Worm (Caenorhabditis elegans) whole organism, young adult: Measurements from ENCODE around the gene osm-1.

Experiments used
- B0261.1 ChIP-seq: sonication (generic microtip); optimal IDR thresholded peaks from 2 replicates; lab custom pipeline; 2016; ENCODE audit warnings: mild to moderate bottlenecking, missing genetic modification characterization, moderate library complexity, missing compliant biosample characterization
- B0336.3 ChIP-seq: fragments of 200-800 bp; sonication (Bioruptor generic); IDR thresholded peaks from 2 replicates; pipeline ENCODE4 v1.3.6; 2022; ENCODE audit warnings: missing genetic modification characterization, missing compliant biosample characterization
- C06A6.2 ChIP-seq: fragments of 200-800 bp; sonication (Bioruptor generic); conservative IDR thresholded peaks from 2 replicates; pipeline ENCODE4 v1.3.6; 2022; ENCODE audit warnings: missing genetic modification characterization, missing compliant biosample characterization
- F52B5.7 ChIP-seq: sonication (generic microtip); optimal IDR thresholded peaks from 2 replicates; lab custom pipeline; 2016; ENCODE audit warnings: mild to moderate bottlenecking, missing genetic modification characterization, missing compliant biosample characterization
- F55B11.4 ChIP-seq: sonication (generic microtip); optimal IDR thresholded peaks from 2 replicates; lab custom pipeline; 2016; ENCODE audit warnings: missing compliant biosample characterization, missing genetic modification characterization, borderline replicate concordance; ENCODE audit not compliant: insufficient read depth
- F57A8.1 ChIP-seq: fragments of 200-800 bp; sonication (Bioruptor generic); optimal IDR thresholded peaks from 2 replicates; lab custom pipeline; 2018; ENCODE audit warnings: mild to moderate bottlenecking, missing genetic modification characterization, moderate library complexity, missing compliant biosample characterization
- T26A5.8 ChIP-seq: sonication (generic microtip); optimal IDR thresholded peaks from 2 replicates; lab custom pipeline; 2016; ENCODE audit warnings: missing genetic modification characterization, missing compliant biosample characterization
- Y95B8A.8 ChIP-seq: fragments of 200-800 bp; sonication (Bioruptor generic); IDR thresholded peaks from 2 replicates; pipeline ENCODE4 v1.3.6; 2022; ENCODE audit warnings: missing genetic modification reagents, missing genetic modification characterization, missing compliant biosample characterization
- ZK185.1 ChIP-seq: sonication (generic microtip); optimal IDR thresholded peaks from 2 replicates; lab custom pipeline; 2016; ENCODE audit warnings: mild to moderate bottlenecking, missing genetic modification characterization, missing compliant biosample characterization; ENCODE audit not compliant: poor library complexity, severe bottlenecking
- ama-1 ChIP-seq, 3 experiments: fragments of 150-350 bp in 1 of 3; sonication (generic microtip) in 2 of 3; optimal IDR thresholded peaks; 2 replicates each; lab custom pipeline; 2014 to 2018; ENCODE audit warnings: missing biosample characterization in 2 of 3, missing genetic modification characterization in 2 of 3, missing genetic modification reagents in 2 of 3
- attf-6 ChIP-seq: fragments of 200-800 bp; sonication (Bioruptor generic); IDR thresholded peaks from 2 replicates; pipeline ENCODE4 v1.3.6; 2022; ENCODE audit warnings: missing genetic modification reagents, missing genetic modification characterization, missing compliant biosample characterization
- ceh-27 ChIP-seq: fragments of 200-800 bp; sonication (Bioruptor generic); optimal IDR thresholded peaks from 2 replicates; lab custom pipeline; 2018; ENCODE audit warnings: mild to moderate bottlenecking, missing genetic modification characterization, moderate library complexity, missing compliant biosample characterization
- ceh-40 ChIP-seq: fragments of 200-800 bp; sonication (Bioruptor generic); IDR thresholded peaks from 2 replicates; pipeline ENCODE4 v1.3.6; 2022; ENCODE audit warnings: missing genetic modification characterization, missing compliant biosample characterization
- die-1 ChIP-seq: sonication (generic microtip); optimal IDR thresholded peaks from 2 replicates; lab custom pipeline; 2016; ENCODE audit warnings: missing genotype, mild to moderate bottlenecking, missing genetic modification characterization, missing compliant biosample characterization
- efl-1 ChIP-seq: fragments of 150-350 bp; optimal IDR thresholded peaks from 2 replicates; lab custom pipeline; 2014; ENCODE audit warnings: missing biosample characterization, missing genetic modification reagents, missing genetic modification characterization
- egl-18 ChIP-seq: fragments of 200-800 bp; sonication (Bioruptor generic); IDR thresholded peaks from 2 replicates; pipeline ENCODE4 v1.3.6; 2022; ENCODE audit warnings: missing genetic modification reagents, missing genetic modification characterization, missing compliant biosample characterization
- him-1 ChIP-seq: sonication (generic microtip); optimal IDR thresholded peaks from 2 replicates; lab custom pipeline; 2016; ENCODE audit warnings: missing genotype, missing genetic modification reagents, missing genetic modification characterization, missing compliant biosample characterization
- hlh-26 ChIP-seq: fragments of 200-800 bp; sonication (Bioruptor generic); conservative IDR thresholded peaks from 2 replicates; pipeline ENCODE4 v1.3.6; 2022; ENCODE audit warnings: missing genetic modification reagents, missing genetic modification characterization, missing compliant biosample characterization
- let-607 ChIP-seq, 2 experiments: fragments of 200-800 bp in 1 of 2; sonication (Bioruptor generic) in 1 of 2; sonication (generic microtip) in 1 of 2; optimal IDR thresholded peaks; 2 replicates each; lab custom pipeline; 2016 to 2018; ENCODE audit warnings: mild to moderate bottlenecking in 2 of 2, missing compliant biosample characterization in 2 of 2, missing genetic modification characterization in 2 of 2, moderate library complexity in 2 of 2, missing genotype in 1 of 2
- lin-40 ChIP-seq: sonication (generic microtip); optimal IDR thresholded peaks from 2 replicates; lab custom pipeline; 2016; ENCODE audit warnings: missing genetic modification characterization, mild to moderate bottlenecking, missing compliant biosample characterization, missing genotype, missing genetic modification reagents
- lin-54 ChIP-seq: fragments of 200-800 bp; sonication (Bioruptor generic); optimal IDR thresholded peaks from 2 replicates; lab custom pipeline; 2018; ENCODE audit warnings: mild to moderate bottlenecking, missing genetic modification characterization, missing compliant biosample characterization
- lsy-27 ChIP-seq: sonication (generic microtip); optimal IDR thresholded peaks from 2 replicates; lab custom pipeline; 2017; ENCODE audit warnings: missing genetic modification characterization, mild to moderate bottlenecking, missing compliant biosample characterization, antibody characterized with exemption, missing genotype, borderline replicate concordance; ENCODE audit not compliant: insufficient read depth
- madf-8 ChIP-seq: fragments of 200-800 bp; sonication (Bioruptor generic); conservative IDR thresholded peaks from 2 replicates; pipeline ENCODE4 v1.3.6; 2022; ENCODE audit warnings: missing genetic modification reagents, missing genetic modification characterization, missing compliant biosample characterization
- mxl-1 ChIP-seq: sonication (generic microtip); optimal IDR thresholded peaks from 2 replicates; lab custom pipeline; 2016; ENCODE audit warnings: missing genetic modification characterization, missing compliant biosample characterization
- nfyb-1 ChIP-seq: fragments of 200-800 bp; sonication (Bioruptor generic); IDR thresholded peaks from 2 replicates; pipeline ENCODE4 v1.3.6; 2022; ENCODE audit warnings: missing genetic modification reagents, missing genetic modification characterization, missing compliant biosample characterization
- nhr-90 ChIP-seq: sonication (generic microtip); optimal IDR thresholded peaks from 2 replicates; lab custom pipeline; 2016; ENCODE audit warnings: missing genotype, mild to moderate bottlenecking, missing genetic modification characterization, missing compliant biosample characterization
- pbrm-1 ChIP-seq: fragments of 200-800 bp; sonication (Bioruptor generic); IDR thresholded peaks from 2 replicates; pipeline ENCODE4 v1.3.6; 2022; ENCODE audit warnings: missing genetic modification reagents, missing genetic modification characterization, missing compliant biosample characterization
- pha-4 ChIP-seq: fragments of 150-350 bp; sonication (generic microtip); optimal IDR thresholded peaks from 2 replicates; lab custom pipeline; 2014; ENCODE audit warnings: missing biosample characterization, missing genetic modification reagents, missing genetic modification characterization
- rec-8 ChIP-seq, 2 experiments: sonication (generic microtip); optimal IDR thresholded peaks; 2 replicates each; lab custom pipeline; 2016; ENCODE audit warnings: mild to moderate bottlenecking in 2 of 2, missing genetic modification characterization in 2 of 2, missing genetic modification reagents in 2 of 2, missing genotype in 2 of 2, missing biosample characterization in 1 of 2, missing compliant biosample characterization in 1 of 2, moderate library complexity in 1 of 2
- snpc-3.4 ChIP-seq: sonication (generic microtip); optimal IDR thresholded peaks from 2 replicates; lab custom pipeline; 2017; ENCODE audit warnings: missing genetic modification characterization, mild to moderate bottlenecking, missing compliant biosample characterization, antibody characterized with exemption, moderate library complexity, missing genotype, missing genetic modification reagents
- snpc-4 ChIP-seq, 5 experiments: fragments of 150-350 bp in 1 of 5; sonication (generic microtip) in 4 of 5; optimal IDR thresholded peaks; 2 replicates each; lab custom pipeline; 2014 to 2018; ENCODE audit warnings: missing genetic modification characterization in 5 of 5, missing biosample characterization in 3 of 5, antibody characterized with exemption in 2 of 5, mild to moderate bottlenecking in 2 of 5, missing compliant biosample characterization in 2 of 5, missing genotype in 2 of 5, moderate library complexity in 2 of 5, missing genetic modification reagents in 1 of 5
- zfh-2 ChIP-seq: fragments of 200-800 bp; sonication (Bioruptor generic); conservative IDR thresholded peaks from 2 replicates; pipeline ENCODE4 v1.3.6; 2022; ENCODE audit warnings: missing genetic modification reagents, missing genetic modification characterization, missing compliant biosample characterization
- ztf-25 ChIP-seq: fragments of 200-800 bp; sonication (Bioruptor generic); IDR thresholded peaks from 2 replicates; pipeline ENCODE4 v1.3.6; 2022; ENCODE audit warnings: missing genetic modification reagents, missing genetic modification characterization, missing compliant biosample characterization
- ztf-26 ChIP-seq: sonication (generic microtip); optimal IDR thresholded peaks from 2 replicates; lab custom pipeline; 2017; ENCODE audit warnings: missing genetic modification characterization, missing compliant biosample characterization

Gene osm-1

DNA sequence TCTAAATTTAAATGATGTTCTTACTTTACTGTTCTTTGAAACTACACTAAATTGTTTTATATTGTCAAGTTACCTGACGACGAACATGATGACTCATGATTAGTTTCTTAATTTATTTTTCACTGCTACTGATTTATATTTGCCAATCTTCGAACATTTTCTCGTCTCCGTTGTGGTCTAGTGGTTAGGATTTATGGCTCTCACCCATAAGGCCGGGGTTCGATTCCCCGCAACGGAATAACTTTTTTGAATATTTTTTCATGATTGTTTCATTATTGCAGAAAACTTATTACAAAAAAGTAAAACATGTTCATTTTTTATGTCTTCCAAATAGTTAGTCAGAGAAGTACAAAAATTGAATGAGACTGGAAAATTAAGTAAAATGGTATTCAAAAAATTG, 18.3 kb downstream of the osm-1 start (continued):
- TF ChIP-seq ceh-40, result no peak
- TF ChIP-seq zfh-2 (GFP tag; lab: Robert Waterston, UW), result no peak
- TF ChIP-seq egl-18, result no peak
- TF ChIP-seq ama-1 (optimal IDR thresholded peaks at IDR 0.05; lab: Kevin White, UChicago), result no peak
- TF ChIP-seq ama-1 (GFP tag; optimal IDR thresholded peaks at IDR 0.05; lab: Kevin White, UChicago), result peak; percentile 42 to 46
- TF ChIP-seq madf-8 (GFP tag; lab: Robert Waterston, UW), result no peak
- peak in 1 of 2 experiments; percentile 16 for TF ChIP-seq rec-8 (tag; optimal IDR thresholded peaks at IDR 0.05; lab: Kevin White, UChicago)
- no peak for TF ChIP-seq efl-1 (GFP tag; lab: Kevin White, UChicago)
- TF ChIP-seq attf-6 (GFP tag; lab: Robert Waterston, UW), result 0 out of 2 replicates have a peak, but pooled peaks have one; percentile 47
- peak; percentile 66 for TF ChIP-seq nfyb-1
- TF ChIP-seq ceh-27 (GFP tag; lab: Kevin White, UChicago), result peak; percentile 16
- TF ChIP-seq nhr-90 (tag; lab: Kevin White, UChicago), result peak; percentile 49
- peak; percentile 88 for TF ChIP-seq snpc-3.4 (tag; lab: Kevin White, UChicago)
- peak; percentile 98 for TF ChIP-seq him-1 (tag; lab: Kevin White, UChicago)
- TF ChIP-seq mxl-1 (tag; lab: Kevin White, UChicago), result peak; percentile 5
- no peak for TF ChIP-seq hlh-26 (GFP tag; lab: Robert Waterston, UW)
- TF ChIP-seq B0261.1 (tag; lab: Kevin White, UChicago), result peak; percentile 89
- no peak for TF ChIP-seq lin-54 (GFP tag; lab: Kevin White, UChicago)
- TF ChIP-seq pbrm-1 (GFP tag; lab: Robert Waterston, UW), result peak; percentile 77
- TF ChIP-seq ztf-25 (GFP tag; lab: Robert Waterston, UW), result peak; percentile 79; the same call in 1 of the 2 replicates
- TF ChIP-seq snpc-4 (GFP tag; optimal IDR thresholded peaks at IDR 0.05; lab: Kevin White, UChicago), result peak; percentile 60
- peak in 3 of 4 experiments; percentile 68 to 87 (median 74) for TF ChIP-seq snpc-4 (tag; optimal IDR thresholded peaks at IDR 0.05; lab: Kevin White, UChicago)
- TF ChIP-seq let-607 (tag; optimal IDR thresholded peaks at IDR 0.05; lab: Kevin White, UChicago), result peak in 1 of 2 experiments; percentile 43
- TF ChIP-seq ztf-26 (tag; lab: Kevin White, UChicago), result peak; percentile 11
- TF ChIP-seq lsy-27, result peak; percentile 37
- TF ChIP-seq ZK185.1 (tag; lab: Kevin White, UChicago), result peak; percentile 67
- no peak for TF ChIP-seq F57A8.1

DNA sequence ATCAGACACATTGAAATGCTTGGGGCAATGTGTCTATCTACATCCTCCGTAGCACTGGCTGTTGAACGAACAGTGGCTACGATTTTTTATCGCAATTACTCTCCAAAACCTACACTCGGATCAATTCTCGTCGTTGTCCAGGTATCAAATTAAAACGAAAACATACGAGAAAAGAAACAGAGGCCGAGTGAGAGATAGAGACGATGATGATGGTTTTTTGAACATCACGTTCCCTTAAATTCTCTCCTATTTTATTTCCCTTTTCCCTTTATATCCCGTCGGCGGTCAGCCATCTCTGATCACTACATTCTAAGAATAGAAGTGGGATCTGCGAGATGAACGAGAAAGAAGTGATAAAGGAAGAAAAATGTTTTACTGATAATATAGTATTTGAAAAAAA, 18.9 kb downstream of the osm-1 start:
- no peak for TF ChIP-seq attf-6 (GFP tag; lab: Robert Waterston, UW)
- TF ChIP-seq, all 124 proteins: peak for 0

DNA sequence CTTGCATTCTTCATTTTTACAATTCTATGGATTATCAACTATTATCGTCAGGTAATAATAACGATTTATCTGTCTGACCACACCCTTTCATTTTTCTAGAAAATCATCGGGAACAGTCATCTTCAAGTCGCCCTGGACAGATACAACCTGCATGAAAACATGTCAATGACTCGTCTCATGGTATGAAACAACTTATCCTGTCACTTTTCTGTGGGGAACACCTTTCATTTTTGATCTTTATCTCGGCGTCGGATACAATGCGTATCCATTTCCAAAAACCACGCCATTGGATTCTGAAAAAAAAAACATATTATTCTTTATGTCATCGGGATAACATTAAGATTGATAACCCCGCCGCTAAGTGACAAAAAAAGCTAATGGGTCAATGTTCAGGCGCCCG, 20.4 kb downstream of the osm-1 start:
- TF ChIP-seq Y95B8A.8 (GFP tag; lab: Robert Waterston, UW) (no peak), nfyb-1 (no peak), lin-40 (tag; lab: Kevin White, UChicago) (no peak), B0336.3 (no peak), pha-4 (tag; lab: Kevin White, UChicago) (no peak), die-1 (tag; lab: Kevin White, UChicago) (no peak), C06A6.2 (no peak), F52B5.7 (tag; lab: Kevin White, UChicago) (no peak), F55B11.4 (tag; lab: Kevin White, UChicago) (no peak), T26A5.8 (tag; lab: Kevin White, UChicago) (no peak)
